Worm (Caenorhabditis elegans) whole organism, mixed stage, embryonic: ENCODE measurements around the gene nhr-145.

Source experiments
- blmp-1 ChIP-seq: fragments of 150-350 bp; optimal IDR thresholded peaks from 2 replicates; lab custom pipeline; 2014; ENCODE audit warnings: missing biosample characterization, missing genetic modification characterization
- ces-1 ChIP-seq: fragments of 150-350 bp; optimal IDR thresholded peaks from 2 replicates; lab custom pipeline; 2014; ENCODE audit warnings: missing biosample characterization, missing genetic modification reagents, missing genetic modification characterization
- elt-1 ChIP-seq: sonication (generic microtip); optimal IDR thresholded peaks from 2 replicates; lab custom pipeline; 2017; ENCODE audit warnings: missing genetic modification characterization, mild to moderate bottlenecking, missing compliant biosample characterization, antibody characterized with exemption, moderate library complexity, borderline replicate concordance; ENCODE audit not compliant: insufficient read depth
- nhr-12 ChIP-seq: fragments of 150-350 bp; optimal IDR thresholded peaks from 2 replicates; lab custom pipeline; 2014; ENCODE audit warnings: missing biosample characterization, missing genetic modification characterization
- nhr-237 ChIP-seq: fragments of 150-350 bp; optimal IDR thresholded peaks from 2 replicates; lab custom pipeline; 2014; ENCODE audit warnings: missing biosample characterization, missing genetic modification characterization
- nhr-28 ChIP-seq: fragments of 150-350 bp; optimal IDR thresholded peaks from 2 replicates; lab custom pipeline; 2014; ENCODE audit warnings: missing biosample characterization, missing genetic modification characterization
- pha-4 ChIP-seq: fragments of 150-350 bp; optimal IDR thresholded peaks from 2 replicates; lab custom pipeline; 2018; ENCODE audit warnings: missing biosample characterization, missing genetic modification reagents, missing genetic modification characterization
- zip-8 ChIP-seq: fragments of 150-350 bp; optimal IDR thresholded peaks from 2 replicates; lab custom pipeline; 2014; ENCODE audit warnings: missing biosample characterization, missing genetic modification characterization
- ztf-11 ChIP-seq: fragments of 150-350 bp; optimal IDR thresholded peaks from 2 replicates; lab custom pipeline; 2014; ENCODE audit warnings: missing biosample characterization, missing genetic modification characterization

DNA sequence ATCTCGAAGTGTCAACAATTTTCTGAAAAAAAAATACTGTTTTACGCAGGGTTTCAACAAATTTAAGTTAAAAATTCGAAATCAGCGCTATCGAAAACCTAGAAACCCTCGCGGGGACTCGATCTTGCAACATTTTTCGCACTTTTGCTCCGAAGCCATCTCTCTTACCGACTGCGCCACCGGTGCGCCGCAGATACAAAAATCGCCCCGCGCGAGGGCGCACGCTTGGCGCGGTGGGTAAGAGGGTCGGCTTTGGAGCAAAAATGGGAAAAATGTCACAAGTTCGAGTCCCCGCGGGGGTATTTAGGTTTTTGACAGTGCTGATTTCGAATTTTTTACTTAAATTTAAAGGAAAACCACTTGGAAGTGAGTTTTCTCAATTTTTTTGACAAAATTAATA, 3.4 kb downstream of the nhr-145 start:
- no peak for TF ChIP-seq ces-1 (GFP tag; lab: Kevin White, UChicago)
- no peak for TF ChIP-seq ztf-11
- TF ChIP-seq pha-4 (tag; lab: Kevin White, UChicago), result no peak
- no peak for TF ChIP-seq blmp-1 (tag; lab: Kevin White, UChicago)
- no peak for TF ChIP-seq nhr-12 (tag; lab: Kevin White, UChicago)
- no peak for TF ChIP-seq elt-1 (tag; lab: Kevin White, UChicago)
- TF ChIP-seq zip-8, result no peak
- no peak for TF ChIP-seq nhr-28 (tag; lab: Kevin White, UChicago)
- no peak for TF ChIP-seq nhr-237 (tag; lab: Kevin White, UChicago)
